Worm (Caenorhabditis elegans): Measurements from ENCODE around the gene dct-15.

ce11 chrIV:9840984-9841590 is 30.6 kb upstream of the dct-15 start, which contains the start of the genes kin-24 and msp-56:
- TF ChIP-seq skn-1 (tag; optimal IDR thresholded peaks at IDR 0.05) (no peak), lin-13 (GFP tag; optimal IDR thresholded peaks at IDR 0.05) (no peak), nhr-12 (tag; optimal IDR thresholded peaks at IDR 0.05) (no peak), blmp-1 (tag; optimal IDR thresholded peaks at IDR 0.05; ENCODE audit: insufficient read depth) (no peak), nhr-11 (tag; optimal IDR thresholded peaks at IDR 0.05) (no peak)

Measured in whole organism, L2 larva.